Fruit fly (Drosophila melanogaster) whole organism, embryonic: ENCODE results near the gene CG10874.
A peak's percentile ranks its signal among the peaks of the same experiment; 100 is the strongest.

Experiments
- Adf1 ChIP-seq: fragments of 200-800 bp; sonication (Bioruptor generic); IDR thresholded peaks from 2 replicates; pipeline ENCODE4 v1.3.6; 2022; ENCODE audit warnings: missing biosample characterization, missing genetic modification characterization
- CG10267 ChIP-seq: fragments of 200-800 bp; sonication (Bioruptor generic); optimal IDR thresholded peaks from 2 replicates; lab custom pipeline; 2018; ENCODE audit warnings: missing biosample characterization, mild to moderate bottlenecking, missing genetic modification characterization, moderate library complexity
- CG11560 ChIP-seq: fragments of 200-800 bp; sonication (Bioruptor generic); IDR thresholded peaks from 3 replicates; pipeline ENCODE4 v1.3.6; 2022; ENCODE audit warnings: missing biosample characterization, missing genetic modification characterization
- CG11695 ChIP-seq: fragments of 200-800 bp; sonication (Bioruptor generic); IDR thresholded peaks from 3 replicates; pipeline ENCODE4 v1.3.6; 2022; ENCODE audit warnings: missing biosample characterization, missing genetic modification characterization
- CG12659 ChIP-seq: fragments of 200-800 bp; sonication (Bioruptor generic); optimal IDR thresholded peaks from 3 replicates; lab custom pipeline; 2017; ENCODE audit warnings: mild to moderate bottlenecking, missing biosample characterization, missing genetic modification reagents, missing genetic modification characterization
- CG14014 ChIP-seq: fragments of 200-800 bp; sonication (Bioruptor generic); IDR thresholded peaks from 2 replicates; pipeline ENCODE4 v1.3.6; 2022; ENCODE audit warnings: missing biosample characterization, missing genetic modification characterization
- CG16813 ChIP-seq: fragments of 200-800 bp; sonication (Bioruptor generic); IDR thresholded peaks from 3 replicates; pipeline ENCODE4 v1.3.6; 2022; ENCODE audit warnings: missing biosample characterization, missing genetic modification characterization; ENCODE audit not compliant: partially characterized antibody
- CG2116 ChIP-seq: fragments of 200-800 bp; sonication (Bioruptor generic); optimal IDR thresholded peaks from 3 replicates; lab custom pipeline; 2018; ENCODE audit warnings: missing biosample characterization, mild to moderate bottlenecking, missing genetic modification characterization
- CG30403 ChIP-seq: fragments of 200-800 bp; sonication (Bioruptor generic); optimal IDR thresholded peaks from 3 replicates; lab custom pipeline; 2016; ENCODE audit warnings: missing biosample characterization, missing genetic modification characterization
- CG34224 ChIP-seq: fragments of 200-800 bp; sonication (Bioruptor generic); IDR thresholded peaks from 3 replicates; pipeline ENCODE4 v1.3.6; 2022; ENCODE audit warnings: missing biosample characterization, missing genetic modification characterization; ENCODE audit not compliant: partially characterized antibody
- CG34376 ChIP-seq: fragments of 200-800 bp; sonication (Bioruptor generic); optimal IDR thresholded peaks from 2 replicates; lab custom pipeline; 2018; ENCODE audit warnings: missing biosample characterization, mild to moderate bottlenecking, missing genetic modification characterization
- CG34422 ChIP-seq: fragments of 200-800 bp; sonication (Bioruptor generic); IDR thresholded peaks from 3 replicates; pipeline ENCODE4 v1.3.6; 2022; ENCODE audit warnings: missing biosample characterization, missing genetic modification characterization
- CG42726 ChIP-seq: fragments of 200-800 bp; sonication (Bioruptor generic); IDR thresholded peaks from 2 replicates; pipeline ENCODE4 v1.3.6; 2022; ENCODE audit warnings: missing biosample characterization, missing genetic modification characterization; ENCODE audit not compliant: partially characterized antibody
- CG6689 ChIP-seq: fragments of 200-800 bp; sonication (Bioruptor generic); IDR thresholded peaks from 2 replicates; pipeline ENCODE4 v1.3.6; 2022; ENCODE audit warnings: missing biosample characterization, missing genetic modification characterization
- CG6791 ChIP-seq: fragments of 200-800 bp; sonication (Bioruptor generic); IDR thresholded peaks from 3 replicates; pipeline ENCODE4 v1.3.6; 2022; ENCODE audit warnings: missing biosample characterization, missing genetic modification characterization; ENCODE audit not compliant: partially characterized antibody
- CG8089 ChIP-seq: fragments of 200-800 bp; sonication (Bioruptor generic); optimal IDR thresholded peaks from 3 replicates; lab custom pipeline; 2016; ENCODE audit warnings: missing biosample characterization, missing genetic modification characterization
- CG9215 ChIP-seq: fragments of 200-800 bp; sonication (Bioruptor generic); IDR thresholded peaks from 2 replicates; pipeline ENCODE4 v1.3.6; 2022; ENCODE audit warnings: missing biosample characterization, missing genetic modification characterization
- Chrac-16 ChIP-seq: fragments of 200-800 bp; sonication (Bioruptor generic); optimal IDR thresholded peaks from 3 replicates; lab custom pipeline; 2016; ENCODE audit warnings: missing biosample characterization, missing genetic modification characterization
- Dbx ChIP-seq: fragments of 200-800 bp; sonication (Bioruptor generic); IDR thresholded peaks from 3 replicates; pipeline ENCODE4 v1.3.6; 2022; ENCODE audit warnings: missing biosample characterization, missing genetic modification characterization
- Doc3 ChIP-seq: fragments of 200-800 bp; sonication (Bioruptor generic); IDR thresholded peaks from 3 replicates; pipeline ENCODE4 v1.3.6; 2022; ENCODE audit warnings: missing biosample characterization, missing genetic modification characterization; ENCODE audit not compliant: partially characterized antibody
- Dref ChIP-seq: fragments of 200-800 bp; sonication (Bioruptor generic); IDR thresholded peaks from 2 replicates; pipeline ENCODE4 v1.3.6; 2022; ENCODE audit warnings: missing biosample characterization, missing genetic modification characterization
- E2f2 ChIP-seq: fragments of 200-800 bp; sonication (Bioruptor generic); IDR thresholded peaks from 2 replicates; pipeline ENCODE4 v1.3.6; 2022; ENCODE audit warnings: missing biosample characterization, missing genetic modification characterization
- ERR ChIP-seq: fragments of 200-800 bp; sonication (Bioruptor generic); optimal IDR thresholded peaks from 2 replicates; lab custom pipeline; 2016; ENCODE audit warnings: missing biosample characterization, missing genetic modification characterization
- HLH4C ChIP-seq: fragments of 200-800 bp; sonication (Bioruptor generic); IDR thresholded peaks from 3 replicates; pipeline ENCODE4 v1.3.6; 2022; ENCODE audit warnings: missing biosample characterization, missing genetic modification characterization; ENCODE audit not compliant: partially characterized antibody
- MBD-R2 ChIP-seq: fragments of 200-800 bp; sonication (Bioruptor generic); IDR thresholded peaks from 2 replicates; pipeline ENCODE4 v1.3.6; 2022; ENCODE audit warnings: missing biosample characterization, missing genetic modification characterization
- Opbp ChIP-seq: fragments of 200-800 bp; sonication (Bioruptor generic); IDR thresholded peaks from 3 replicates; pipeline ENCODE4 v1.3.6; 2022; ENCODE audit warnings: missing biosample characterization, missing genetic modification characterization; ENCODE audit not compliant: partially characterized antibody
- PHDP ChIP-seq: fragments of 200-800 bp; sonication (Bioruptor generic); optimal IDR thresholded peaks from 3 replicates; lab custom pipeline; 2018; ENCODE audit warnings: missing biosample characterization, mild to moderate bottlenecking, missing genetic modification characterization, moderate library complexity
- Sry-β ChIP-seq: fragments of 200-800 bp; sonication (Bioruptor generic); optimal IDR thresholded peaks from 2 replicates; lab custom pipeline; 2018; ENCODE audit warnings: missing biosample characterization, mild to moderate bottlenecking, missing genetic modification characterization, moderate library complexity
- Stat92E ChIP-seq, 3 experiments: fragments of >200 bp in 2 of 3; fragments of 200-800 bp in 1 of 3; sonication (Bioruptor generic) in 1 of 3; optimal IDR thresholded peaks; 2 replicates each; lab custom pipeline; 2017 to 2019; ENCODE audit warnings: missing biosample characterization in 3 of 3, missing genetic modification characterization in 3 of 3, mild to moderate bottlenecking in 1 of 3, moderate library complexity in 1 of 3
- amos ChIP-seq: fragments of 200-800 bp; sonication (Bioruptor generic); IDR thresholded peaks from 2 replicates; pipeline ENCODE4 v1.3.6; 2022; ENCODE audit warnings: missing biosample characterization, missing genetic modification characterization; ENCODE audit not compliant: partially characterized antibody
- ato ChIP-seq: fragments of 200-800 bp; sonication (Bioruptor generic); IDR thresholded peaks from 2 replicates; pipeline ENCODE4 v1.3.6; 2022; ENCODE audit warnings: missing biosample characterization, missing genetic modification characterization; ENCODE audit not compliant: partially characterized antibody
- chinmo ChIP-seq: fragments of 200-800 bp; sonication (Bioruptor generic); IDR thresholded peaks from 4 replicates; pipeline ENCODE4 v1.3.6; 2022; ENCODE audit warnings: missing biosample characterization, missing genetic modification characterization; ENCODE audit not compliant: partially characterized antibody
- ci ChIP-seq: fragments of 200-800 bp; sonication (Bioruptor generic); IDR thresholded peaks from 3 replicates; pipeline ENCODE4 v1.3.6; 2022; ENCODE audit warnings: missing biosample characterization, missing genetic modification characterization
- fd64A ChIP-seq: fragments of 200-800 bp; sonication (Bioruptor generic); optimal IDR thresholded peaks from 3 replicates; lab custom pipeline; 2018; ENCODE audit warnings: missing biosample characterization, mild to moderate bottlenecking, missing genetic modification characterization
- hb ChIP-seq: fragments of 200-800 bp; sonication (Bioruptor generic); IDR thresholded peaks from 3 replicates; pipeline ENCODE4 v1.3.6; 2022; ENCODE audit warnings: missing biosample characterization, missing genetic modification characterization; ENCODE audit not compliant: partially characterized antibody
- hkb ChIP-seq, 2 experiments: fragments of 200-800 bp in 1 of 2; fragments of >200 bp in 1 of 2; sonication (Bioruptor generic) in 1 of 2; IDR thresholded peaks in 1 of 2; optimal IDR thresholded peaks in 1 of 2; 2 replicates each; pipeline versions ENCODE4 v1.3.6 to Lab custom; 2017 to 2022; ENCODE audit warnings: missing biosample characterization in 1 of 2, missing genetic modification characterization in 1 of 2
- knrl ChIP-seq: fragments of 200-800 bp; sonication (Bioruptor generic); IDR thresholded peaks from 3 replicates; pipeline ENCODE4 v1.3.6; 2022; ENCODE audit warnings: missing biosample characterization, missing genetic modification characterization; ENCODE audit not compliant: partially characterized antibody
- lbe ChIP-seq: fragments of 200-800 bp; sonication (Bioruptor generic); optimal IDR thresholded peaks from 2 replicates; lab custom pipeline; 2016; ENCODE audit warnings: missing biosample characterization, mild to moderate bottlenecking, missing genetic modification characterization
- nerfin-2 ChIP-seq: fragments of 200-800 bp; sonication (Bioruptor generic); IDR thresholded peaks from 2 replicates; pipeline ENCODE4 v1.3.6; 2022; ENCODE audit warnings: missing biosample characterization, missing genetic modification characterization; ENCODE audit not compliant: partially characterized antibody
- nom ChIP-seq: fragments of 200-800 bp; sonication (Bioruptor generic); optimal IDR thresholded peaks from 2 replicates; lab custom pipeline; 2017; ENCODE audit warnings: missing biosample characterization, missing genetic modification characterization, mild to moderate bottlenecking, moderate library complexity, missing genetic modification reagents
- onecut ChIP-seq: fragments of 200-800 bp; sonication (Bioruptor generic); IDR thresholded peaks from 2 replicates; pipeline ENCODE4 v1.3.6; 2022; ENCODE audit warnings: missing biosample characterization, missing genetic modification characterization
- pan ChIP-seq, 4 experiments: fragments of >200 bp in 3 of 4; fragments of 200-800 bp in 1 of 4; sonication (Bioruptor generic) in 1 of 4; optimal IDR thresholded peaks in 3 of 4; IDR thresholded peaks in 1 of 4; 2 replicates each; pipeline versions ENCODE4 v1.3.6 to Lab custom; 2017 to 2022; ENCODE audit warnings: missing biosample characterization in 2 of 4, missing genetic modification characterization in 2 of 4, mixed read lengths in 1 of 4
- row ChIP-seq: fragments of 200-800 bp; sonication (Bioruptor generic); IDR thresholded peaks from 3 replicates; pipeline ENCODE4 v1.3.6; 2022; ENCODE audit warnings: missing biosample characterization, missing genetic modification characterization
- salm ChIP-seq: fragments of 200-800 bp; sonication (Bioruptor generic); optimal IDR thresholded peaks from 2 replicates; lab custom pipeline; 2018; ENCODE audit warnings: missing biosample characterization, mild to moderate bottlenecking, missing genetic modification characterization
- slbo ChIP-seq: fragments of 200-800 bp; sonication (Bioruptor generic); IDR thresholded peaks from 2 replicates; pipeline ENCODE4 v1.3.6; 2022; ENCODE audit warnings: missing biosample characterization, missing genetic modification characterization
- stwl ChIP-seq: fragments of 200-800 bp; sonication (Bioruptor generic); optimal IDR thresholded peaks from 3 replicates; lab custom pipeline; 2018; ENCODE audit warnings: missing biosample characterization, mild to moderate bottlenecking, missing genetic modification characterization, moderate library complexity
- zen ChIP-seq: fragments of 200-800 bp; sonication (Bioruptor generic); optimal IDR thresholded peaks from 3 replicates; lab custom pipeline; 2018; ENCODE audit warnings: missing biosample characterization, mild to moderate bottlenecking, missing genetic modification characterization, moderate library complexity

Gene CG10874

DNA sequence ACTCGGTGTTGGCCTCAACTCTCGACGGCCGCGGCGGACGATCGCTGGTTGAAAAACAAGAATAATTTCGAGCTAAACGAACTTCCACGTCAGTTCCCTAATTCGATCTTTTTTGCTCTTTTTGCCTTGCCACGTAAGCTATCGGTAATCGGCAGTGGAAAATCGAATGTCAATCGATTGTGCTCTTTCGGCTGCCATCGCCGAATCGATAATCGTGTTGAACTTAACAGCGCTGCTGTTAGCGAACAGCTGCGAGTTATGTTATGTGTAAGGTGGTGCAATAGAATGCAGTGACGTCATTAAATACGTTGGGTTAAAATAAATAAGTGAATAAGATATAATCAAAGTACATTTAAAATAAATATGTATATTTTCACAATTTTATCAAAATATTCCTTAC lies 44.5 kb upstream of the CG10874 start, which contains the start of gene Sec24CD (continued):
- peak; percentile 80 for TF ChIP-seq row
- TF ChIP-seq CG6791 (GFP tag; lab: Robert Waterston, UW): peak; percentile 96
- peak; percentile 16 for TF ChIP-seq CG30403 (GFP tag; lab: Kevin White, UChicago)
- peak; percentile 99 for TF ChIP-seq HLH4C
- TF ChIP-seq CG12659 (GFP tag; lab: Kevin White, UChicago): peak; percentile 73
- TF ChIP-seq CG34422 (GFP tag; lab: Robert Waterston, UW): no peak
- peak; percentile 45 for TF ChIP-seq PHDP (tag; lab: Kevin White, UChicago)
- TF ChIP-seq ato: peak; percentile 98
- peak; percentile 38 for TF ChIP-seq E2f2 (GFP tag; lab: Robert Waterston, UW)
- no peak for TF ChIP-seq slbo
- peak; percentile 92; the same call in 2 of the 3 replicates for TF ChIP-seq Opbp (GFP tag; lab: Robert Waterston, UW)
- TF ChIP-seq Stat92E (GFP tag; optimal IDR thresholded peaks at IDR 0.05; lab: Kevin White, UChicago): peak in 1 of 3 experiments; percentile 79
- peak; percentile 68 for TF ChIP-seq CG2116 (GFP tag; lab: Kevin White, UChicago)
- TF ChIP-seq knrl (GFP tag; lab: Robert Waterston, UW): peak; percentile 59; the same call in 2 of the 3 replicates
- TF ChIP-seq Dbx: 0 out of 3 replicates have a peak, but pooled peaks have one; percentile 19
- TF ChIP-seq nom: peak; percentile 73
- peak; percentile 84; the same call in 1 of the 2 replicates for TF ChIP-seq amos
- peak; percentile 97 for TF ChIP-seq nerfin-2 (GFP tag; lab: Robert Waterston, UW)
- no peak for TF ChIP-seq Sry-β (GFP tag; lab: Kevin White, UChicago)
- TF ChIP-seq fd64A (GFP tag; lab: Kevin White, UChicago): no peak
- no peak for TF ChIP-seq CG8089 (GFP tag; lab: Kevin White, UChicago)
- TF ChIP-seq hb (GFP tag; lab: Robert Waterston, UW): peak; percentile 93
- TF ChIP-seq onecut: peak; percentile 77
- no peak for TF ChIP-seq Adf1 (GFP tag; lab: Robert Waterston, UW)
- TF ChIP-seq CG11695 (GFP tag; lab: Robert Waterston, UW): 0 out of 3 replicates have a peak, but pooled peaks have one; percentile 14
- peak; percentile 46 for TF ChIP-seq lbe (GFP tag; lab: Kevin White, UChicago)
- TF ChIP-seq stwl (tag; lab: Kevin White, UChicago): peak; percentile 92
- peak; percentile 98 for TF ChIP-seq CG11560 (tag; lab: Robert Waterston, UW)
- peak; percentile 57; the same call in 1 of the 2 replicates for TF ChIP-seq CG42726 (GFP tag; lab: Robert Waterston, UW)
- no peak for TF ChIP-seq CG9215 (GFP tag; lab: Robert Waterston, UW)
- TF ChIP-seq ci: peak; percentile 60; the same call in 1 of the 3 replicates
- peak; percentile 100 for TF ChIP-seq CG6689 (GFP tag; lab: Robert Waterston, UW)
- peak; percentile 98 for TF ChIP-seq CG34224 (GFP tag; lab: Robert Waterston, UW)
- peak; percentile 87 for TF ChIP-seq Doc3 (GFP tag; lab: Robert Waterston, UW)
- peak; percentile 29; the same call in 1 of the 2 replicates for TF ChIP-seq CG14014 (GFP tag; lab: Robert Waterston, UW)
- peak; percentile 16 for TF ChIP-seq salm (tag; lab: Kevin White, UChicago)
- no peak for TF ChIP-seq ERR (GFP tag; lab: Kevin White, UChicago)
- TF ChIP-seq chinmo (GFP tag; lab: Robert Waterston, UW): peak; percentile 97
- peak; percentile 76 for TF ChIP-seq MBD-R2 (GFP tag; lab: Robert Waterston, UW)
- peak; percentile 68 for TF ChIP-seq CG10267 (tag; lab: Kevin White, UChicago)
- peak; percentile 35 for TF ChIP-seq CG34376 (GFP tag; lab: Kevin White, UChicago)
- TF ChIP-seq zen (tag; lab: Kevin White, UChicago): peak; percentile 24
- no peak for TF ChIP-seq Chrac-16 (GFP tag; lab: Kevin White, UChicago)
- no peak for TF ChIP-seq hkb (optimal IDR thresholded peaks at IDR 0.05; lab: Kevin White, UChicago)
- TF ChIP-seq hkb (GFP tag; IDR thresholded peaks at IDR 0.05; lab: Robert Waterston, UW): no peak
- no peak for TF ChIP-seq pan (optimal IDR thresholded peaks at IDR 0.05; lab: Kevin White, UChicago)
- TF ChIP-seq pan (GFP tag; optimal IDR thresholded peaks at IDR 0.05 in 1 of 2, IDR thresholded peaks at IDR 0.05 in 1 of 2): no peak
- peak; percentile 97 for TF ChIP-seq Dref (GFP tag; lab: Robert Waterston, UW)
- peak; percentile 84 for TF ChIP-seq CG16813 (GFP tag; lab: Robert Waterston, UW)
